Worm (Caenorhabditis elegans) whole organism, late embryonic: ENCODE measurements around the gene K07H8.11.

Experiments
- C08G9.2 ChIP-seq: sonication (generic microtip); optimal IDR thresholded peaks from 2 replicates; lab custom pipeline; 2016; ENCODE audit warnings: mild to moderate bottlenecking, missing genetic modification characterization, moderate library complexity, missing compliant biosample characterization
- C38D4.7 ChIP-seq: fragments of 200-800 bp; sonication (Bioruptor generic); optimal IDR thresholded peaks from 2 replicates; lab custom pipeline; 2018; ENCODE audit warnings: mild to moderate bottlenecking, missing genetic modification characterization, moderate library complexity, missing compliant biosample characterization
- K02D7.2 ChIP-seq: sonication (generic microtip); optimal IDR thresholded peaks from 2 replicates; lab custom pipeline; 2017; ENCODE audit warnings: mild to moderate bottlenecking, missing genetic modification characterization, missing compliant biosample characterization
- K09A11.1 ChIP-seq: sonication (generic microtip); optimal IDR thresholded peaks from 2 replicates; lab custom pipeline; 2017; ENCODE audit warnings: antibody characterized with exemption, mild to moderate bottlenecking, missing genetic modification characterization, missing compliant biosample characterization; ENCODE audit not compliant: insufficient read depth
- T23F11.4 ChIP-seq: fragments of 200-800 bp; sonication (Bioruptor generic); optimal IDR thresholded peaks from 2 replicates; lab custom pipeline; 2018; ENCODE audit warnings: mild to moderate bottlenecking, missing genetic modification characterization, missing compliant biosample characterization
- Y22D7AL.16 ChIP-seq: sonication (generic microtip); optimal IDR thresholded peaks from 2 replicates; lab custom pipeline; 2016; ENCODE audit warnings: missing genetic modification characterization, missing compliant biosample characterization
- ceh-18 ChIP-seq: sonication (generic microtip); optimal IDR thresholded peaks from 2 replicates; lab custom pipeline; 2016; ENCODE audit warnings: missing genetic modification characterization, missing compliant biosample characterization
- ceh-34 ChIP-seq: sonication (generic microtip); optimal IDR thresholded peaks from 2 replicates; lab custom pipeline; 2016; ENCODE audit warnings: mild to moderate bottlenecking, missing genetic modification characterization, missing compliant biosample characterization
- ceh-45 ChIP-seq: fragments of 200-800 bp; sonication (Bioruptor generic); IDR thresholded peaks from 2 replicates; pipeline ENCODE4 v1.3.6; 2022; ENCODE audit warnings: missing genetic modification reagents, missing genetic modification characterization, missing compliant biosample characterization
- ceh-9 ChIP-seq: sonication (generic microtip); optimal IDR thresholded peaks from 2 replicates; lab custom pipeline; 2016; ENCODE audit warnings: mild to moderate bottlenecking, missing genetic modification characterization, inconsistent platforms, missing compliant biosample characterization
- che-1 ChIP-seq: sonication (generic microtip); optimal IDR thresholded peaks from 2 replicates; lab custom pipeline; 2016; ENCODE audit warnings: mild to moderate bottlenecking, missing genetic modification characterization, missing compliant biosample characterization
- ets-4 ChIP-seq: sonication (generic microtip); optimal IDR thresholded peaks from 2 replicates; lab custom pipeline; 2016; ENCODE audit warnings: missing genetic modification characterization, missing compliant biosample characterization
- fax-1 ChIP-seq: sonication (generic microtip); optimal IDR thresholded peaks from 2 replicates; lab custom pipeline; 2016; ENCODE audit warnings: missing genotype, missing genetic modification characterization, missing compliant biosample characterization
- fkh-10 ChIP-seq: fragments of 150-350 bp; optimal IDR thresholded peaks from 2 replicates; lab custom pipeline; 2014; ENCODE audit warnings: missing biosample characterization, missing genetic modification reagents, missing genetic modification characterization
- hlh-15 ChIP-seq: sonication (generic microtip); optimal IDR thresholded peaks from 2 replicates; lab custom pipeline; 2016; ENCODE audit warnings: missing genetic modification characterization, missing compliant biosample characterization
- hlh-30 ChIP-seq: sonication (generic microtip); optimal IDR thresholded peaks from 2 replicates; lab custom pipeline; 2017; ENCODE audit warnings: antibody characterized with exemption, missing genetic modification characterization, missing compliant biosample characterization; ENCODE audit not compliant: insufficient read depth
- lin-11 ChIP-seq: fragments of 200-800 bp; sonication (Bioruptor generic); optimal IDR thresholded peaks from 2 replicates; lab custom pipeline; 2018; ENCODE audit warnings: mild to moderate bottlenecking, missing genetic modification characterization, missing compliant biosample characterization
- mec-3 ChIP-seq: sonication (generic microtip); optimal IDR thresholded peaks from 2 replicates; lab custom pipeline; 2016; ENCODE audit warnings: borderline replicate concordance, missing genetic modification characterization, missing compliant biosample characterization
- nhr-11 ChIP-seq: fragments of 150-350 bp; optimal IDR thresholded peaks from 2 replicates; lab custom pipeline; 2014; ENCODE audit warnings: missing biosample characterization, missing genetic modification characterization
- nhr-232 ChIP-seq: sonication (generic microtip); optimal IDR thresholded peaks from 2 replicates; lab custom pipeline; 2016; ENCODE audit warnings: missing genetic modification characterization, missing compliant biosample characterization
- pag-3 ChIP-seq: sonication (generic microtip); optimal IDR thresholded peaks from 2 replicates; lab custom pipeline; 2016; ENCODE audit warnings: missing compliant biosample characterization, missing genetic modification characterization, borderline replicate concordance
- pat-9 ChIP-seq: fragments of 200-800 bp; sonication (Bioruptor generic); optimal IDR thresholded peaks from 2 replicates; lab custom pipeline; 2018; ENCODE audit warnings: mild to moderate bottlenecking, missing genetic modification characterization, moderate library complexity, missing compliant biosample characterization
- pha-2 ChIP-seq: sonication (generic microtip); optimal IDR thresholded peaks from 2 replicates; lab custom pipeline; 2017; ENCODE audit warnings: mild to moderate bottlenecking, missing genetic modification characterization, missing compliant biosample characterization
- pha-4 ChIP-seq: fragments of 150-350 bp; optimal IDR thresholded peaks from 2 replicates; lab custom pipeline; 2018; ENCODE audit warnings: missing biosample characterization, missing genetic modification reagents, missing genetic modification characterization
- pqm-1 ChIP-seq: sonication (generic microtip); optimal IDR thresholded peaks from 2 replicates; lab custom pipeline; 2016; ENCODE audit warnings: missing genetic modification characterization, missing compliant biosample characterization
- pros-1 ChIP-seq: fragments of 150-350 bp; optimal IDR thresholded peaks from 2 replicates; lab custom pipeline; 2014; ENCODE audit warnings: missing biosample characterization, missing genetic modification reagents, missing genetic modification characterization
- ref-2 ChIP-seq: sonication (generic microtip); optimal IDR thresholded peaks from 2 replicates; lab custom pipeline; 2016; ENCODE audit warnings: missing genetic modification characterization, missing compliant biosample characterization
- rnt-1 ChIP-seq: sonication (generic microtip); optimal IDR thresholded peaks from 2 replicates; lab custom pipeline; 2016; ENCODE audit warnings: missing genetic modification characterization, missing compliant biosample characterization
- sdc-2 ChIP-seq: sonication (generic microtip); optimal IDR thresholded peaks from 2 replicates; lab custom pipeline; 2016; ENCODE audit warnings: missing genotype, missing genetic modification characterization, missing compliant biosample characterization
- sox-2 ChIP-seq: fragments of 200-800 bp; sonication (Bioruptor generic); IDR thresholded peaks from 2 replicates; pipeline ENCODE4 v1.3.6; 2022; ENCODE audit warnings: missing genetic modification reagents, missing genetic modification characterization, missing compliant biosample characterization
- syd-9 ChIP-seq: sonication (generic microtip); optimal IDR thresholded peaks from 2 replicates; lab custom pipeline; 2016; ENCODE audit warnings: mild to moderate bottlenecking, missing genetic modification characterization, moderate library complexity, missing compliant biosample characterization
- tbx-2 ChIP-seq: sonication (generic microtip); optimal IDR thresholded peaks from 2 replicates; lab custom pipeline; 2016; ENCODE audit warnings: missing genetic modification characterization, missing compliant biosample characterization
- ttx-3 ChIP-seq: sonication (generic microtip); optimal IDR thresholded peaks from 2 replicates; lab custom pipeline; 2016; ENCODE audit warnings: missing genetic modification reagents, missing genetic modification characterization, missing compliant biosample characterization
- unc-3 ChIP-seq, 2 experiments: fragments of 200-800 bp in 1 of 2; sonication (Bioruptor generic) in 1 of 2; sonication (generic microtip) in 1 of 2; conservative IDR thresholded peaks in 1 of 2; optimal IDR thresholded peaks in 1 of 2; 2 replicates each; pipeline versions ENCODE4 v1.3.6 to Lab custom; 2016 to 2022; ENCODE audit warnings: missing compliant biosample characterization in 2 of 2, missing genetic modification characterization in 2 of 2, missing genetic modification reagents in 1 of 2
- unc-55 ChIP-seq: sonication (generic microtip); optimal IDR thresholded peaks from 2 replicates; lab custom pipeline; 2017; ENCODE audit warnings: missing biosample characterization, missing genetic modification reagents, missing genetic modification characterization
- zip-5 ChIP-seq: sonication (generic microtip); optimal IDR thresholded peaks from 2 replicates; lab custom pipeline; 2016; ENCODE audit warnings: missing genetic modification characterization, missing compliant biosample characterization
- ztf-16 ChIP-seq: sonication (generic microtip); optimal IDR thresholded peaks from 2 replicates; lab custom pipeline; 2017; ENCODE audit warnings: missing genetic modification characterization, missing compliant biosample characterization

Gene K07H8.11

DNA sequence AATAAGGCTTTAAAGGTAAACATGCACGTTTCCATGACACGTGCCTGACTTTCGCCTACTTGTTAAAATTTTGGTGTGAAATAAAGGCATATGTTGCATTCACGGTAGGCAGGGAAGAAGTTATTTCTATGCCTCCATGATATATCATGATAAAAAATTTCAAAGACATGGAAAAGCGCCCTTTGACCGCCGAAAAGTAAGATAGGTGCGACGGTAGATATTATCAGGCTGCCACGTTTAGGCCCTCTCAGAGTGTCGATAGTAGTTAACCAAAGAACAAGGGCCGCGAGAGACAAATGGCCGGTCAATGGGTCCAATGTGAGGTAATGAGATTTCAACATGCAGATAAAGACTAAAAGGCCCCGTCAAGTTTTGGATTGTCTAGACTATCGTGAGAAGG lies 32.0 kb downstream of the K07H8.11 start:
- TF ChIP-seq sox-2 (GFP tag; lab: Robert Waterston, UW) = no peak
- no peak for TF ChIP-seq tbx-2 (tag; lab: Kevin White, UChicago)
- no peak for TF ChIP-seq pha-4 (tag; lab: Kevin White, UChicago)
- TF ChIP-seq lin-11 (tag; lab: Kevin White, UChicago) = no peak
- TF ChIP-seq, all 69 proteins: peak for 0

ce11 chrIV:8241312-8241833 lies 33.8 kb downstream of the K07H8.11 start:
- TF ChIP-seq K02D7.2 (tag; lab: Kevin White, UChicago) (no peak), ceh-9 (tag; lab: Kevin White, UChicago) (no peak), pros-1 (no peak), pag-3 (tag; lab: Kevin White, UChicago) (no peak), pat-9 (tag; lab: Kevin White, UChicago) (no peak), fax-1 (tag; lab: Kevin White, UChicago) (no peak), ceh-45 (GFP tag; lab: Robert Waterston, UW) (no peak), T23F11.4 (GFP tag; lab: Kevin White, UChicago) (no peak), sox-2 (GFP tag; lab: Robert Waterston, UW) (no peak), ref-2 (no peak), pha-2 (tag; lab: Kevin White, UChicago) (no peak), che-1 (no peak), C08G9.2 (no peak), K09A11.1 (no peak), nhr-11 (no peak)
- TF ChIP-seq, all 69 proteins: peak for 0

DNA sequence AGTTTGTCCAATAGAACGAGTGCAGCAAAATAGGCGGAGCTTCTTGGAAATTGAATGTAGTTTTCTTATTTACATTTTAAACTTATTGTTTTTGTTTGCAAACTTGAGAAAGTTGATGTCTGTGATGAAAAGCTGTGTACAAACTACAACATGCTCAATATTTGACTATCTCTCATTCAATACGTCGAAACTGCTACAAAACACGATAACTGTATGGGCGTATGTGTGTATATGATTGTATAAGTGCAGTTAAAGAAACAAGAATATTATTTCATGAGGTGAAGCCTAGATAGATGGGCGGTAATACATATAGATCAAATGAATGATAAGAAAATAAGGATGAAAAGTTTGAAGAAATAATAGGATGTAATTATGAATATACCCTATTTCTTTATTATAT lies 35.5 kb downstream of the K07H8.11 start:
- TF ChIP-seq ztf-16 (tag; lab: Kevin White, UChicago) = no peak
- no peak for TF ChIP-seq C38D4.7 (GFP tag; lab: Kevin White, UChicago)
- no peak for TF ChIP-seq syd-9 (tag; lab: Kevin White, UChicago)
- TF ChIP-seq mec-3 (tag; lab: Kevin White, UChicago) = no peak
- no peak for TF ChIP-seq unc-3 (GFP tag; conservative IDR thresholded peaks at IDR 0.05; lab: Robert Waterston, UW)
- TF ChIP-seq unc-3 (tag; optimal IDR thresholded peaks at IDR 0.05; lab: Kevin White, UChicago) = no peak
- TF ChIP-seq ets-4 = no peak
- TF ChIP-seq ceh-45 (GFP tag; lab: Robert Waterston, UW) = no peak
- TF ChIP-seq rnt-1 (tag; lab: Kevin White, UChicago) = no peak

- TF ChIP-seq Y22D7AL.16 (tag; lab: Kevin White, UChicago) (no peak), ttx-3 (tag; lab: Kevin White, UChicago) (no peak), pqm-1 (tag; lab: Kevin White, UChicago) (no peak), nhr-11 (no peak), nhr-232 (tag; lab: Kevin White, UChicago) (no peak), hlh-30 (tag; lab: Kevin White, UChicago) (no peak), unc-55 (GFP tag; lab: Kevin White, UChicago) (no peak), T23F11.4 (GFP tag; lab: Kevin White, UChicago) (no peak), hlh-15 (tag; lab: Kevin White, UChicago) (no peak), tbx-2 (tag; lab: Kevin White, UChicago) (no peak), pros-1 (no peak), fkh-10 (GFP tag; lab: Kevin White, UChicago) (no peak), zip-5 (tag; lab: Kevin White, UChicago) (no peak), ceh-18 (no peak), sdc-2 (tag; lab: Kevin White, UChicago) (no peak), fax-1 (tag; lab: Kevin White, UChicago) (no peak), K02D7.2 (tag; lab: Kevin White, UChicago) (no peak), ceh-45 (GFP tag; lab: Robert Waterston, UW) (no peak), ceh-34 (tag; lab: Kevin White, UChicago) (no peak), ztf-16 (tag; lab: Kevin White, UChicago) (no peak)
Observed at ce11 chrIV:8236502-8236901, 38.6 kb downstream of the K07H8.11 start, which contains the start of gene nhr-66. Gene nhr-66 (minus strand): TSS chrIV:8236602.
